Worm (Caenorhabditis elegans): ENCODE results near the gene clec-42.

DNA sequence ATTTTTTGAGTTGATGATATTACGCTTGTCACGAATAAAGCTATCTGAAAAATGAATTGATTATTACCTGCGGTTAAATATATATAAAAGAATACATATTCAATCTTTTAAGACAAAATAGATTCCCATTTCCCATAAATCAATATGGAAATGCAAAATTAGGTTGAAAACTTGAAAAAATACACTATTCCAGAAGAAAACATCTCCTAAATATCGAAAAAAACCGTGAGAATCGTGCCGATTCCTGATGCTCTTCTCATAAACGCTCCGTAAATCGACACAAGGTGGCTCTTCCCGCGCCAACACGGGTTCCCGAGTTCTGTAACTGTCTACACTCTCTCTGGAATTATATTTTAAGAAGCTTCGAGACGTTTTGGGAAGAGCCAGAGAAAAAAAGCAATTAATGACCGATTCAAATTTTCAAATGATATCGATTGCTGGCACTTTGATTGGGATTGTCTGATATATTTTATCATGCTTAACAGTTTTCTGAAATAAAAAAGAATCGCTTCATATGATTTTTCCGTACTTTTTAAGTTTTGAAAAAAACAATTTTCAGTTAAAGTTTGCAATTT lies 45.6 kb downstream of the clec-42 start, which contains the start of gene R10E8.3:
- TF ChIP-seq mep-1 (tag; optimal IDR thresholded peaks at IDR 0.05) (no peak), ceh-82 (tag; optimal IDR thresholded peaks at IDR 0.05) (no peak), ama-1 (optimal IDR thresholded peaks at IDR 0.05) (no peak), dmd-6 (GFP tag; IDR thresholded peaks at IDR 0.05) (no peak), snpc-4 (tag; optimal IDR thresholded peaks at IDR 0.05) (no peak), saeg-2 (GFP tag; IDR thresholded peaks at IDR 0.05) (no peak), nhr-10 (tag; optimal IDR thresholded peaks at IDR 0.05) (no peak), lim-7 (GFP tag; IDR thresholded peaks at IDR 0.05) (no peak), dmd-8 (GFP tag; IDR thresholded peaks at IDR 0.05) (no peak), ceh-62 (tag; optimal IDR thresholded peaks at IDR 0.05) (no peak)

All from whole organism, L4 larva.